Worm (Caenorhabditis elegans) whole organism, young adult: ENCODE measurements around the gene ddn-3.

ENCODE experiments used
- C17E4.6 ChIP-seq: fragments of 200-800 bp; sonication (Bioruptor generic); IDR thresholded peaks from 2 replicates; pipeline ENCODE4 v1.3.6; 2022; ENCODE audit warnings: missing genetic modification reagents, missing genetic modification characterization, missing compliant biosample characterization
- F23B12.7 ChIP-seq: sonication (generic microtip); optimal IDR thresholded peaks from 2 replicates; lab custom pipeline; 2017; ENCODE audit warnings: missing genetic modification characterization, mild to moderate bottlenecking, missing compliant biosample characterization, antibody characterized with exemption, moderate library complexity; ENCODE audit not compliant: insufficient read depth
- F57C9.4 ChIP-seq: sonication (generic microtip); optimal IDR thresholded peaks from 2 replicates; lab custom pipeline; 2017; ENCODE audit warnings: mild to moderate bottlenecking, missing genetic modification characterization, missing compliant biosample characterization
- attf-5 ChIP-seq: fragments of 200-800 bp; sonication (Bioruptor generic); optimal IDR thresholded peaks from 2 replicates; lab custom pipeline; 2018; ENCODE audit warnings: mild to moderate bottlenecking, missing genetic modification characterization, missing compliant biosample characterization
- ceh-91 ChIP-seq: fragments of 200-800 bp; sonication (Bioruptor generic); IDR thresholded peaks from 2 replicates; pipeline ENCODE4 v1.3.6; 2022; ENCODE audit warnings: missing genetic modification reagents, missing genetic modification characterization, missing compliant biosample characterization
- ets-4 ChIP-seq: fragments of 200-800 bp; sonication (Bioruptor generic); optimal IDR thresholded peaks from 2 replicates; lab custom pipeline; 2018; ENCODE audit warnings: mild to moderate bottlenecking, missing genetic modification characterization, missing compliant biosample characterization
- mxl-1 ChIP-seq: sonication (generic microtip); optimal IDR thresholded peaks from 2 replicates; lab custom pipeline; 2016; ENCODE audit warnings: missing genetic modification characterization, missing compliant biosample characterization
- pha-4 ChIP-seq: fragments of 150-350 bp; sonication (generic microtip); optimal IDR thresholded peaks from 2 replicates; lab custom pipeline; 2014; ENCODE audit warnings: missing biosample characterization, missing genetic modification reagents, missing genetic modification characterization
- rec-8 ChIP-seq, 2 experiments: sonication (generic microtip); optimal IDR thresholded peaks; 2 replicates each; lab custom pipeline; 2016; ENCODE audit warnings: mild to moderate bottlenecking in 2 of 2, missing genetic modification characterization in 2 of 2, missing genetic modification reagents in 2 of 2, missing genotype in 2 of 2, missing biosample characterization in 1 of 2, missing compliant biosample characterization in 1 of 2, moderate library complexity in 1 of 2
- snpc-4 ChIP-seq, 5 experiments: fragments of 150-350 bp in 1 of 5; sonication (generic microtip) in 4 of 5; optimal IDR thresholded peaks; 2 replicates each; lab custom pipeline; 2014 to 2018; ENCODE audit warnings: missing genetic modification characterization in 5 of 5, missing biosample characterization in 3 of 5, antibody characterized with exemption in 2 of 5, mild to moderate bottlenecking in 2 of 5, missing compliant biosample characterization in 2 of 5, missing genotype in 2 of 5, moderate library complexity in 2 of 5, missing genetic modification reagents in 1 of 5
- sptf-2 ChIP-seq: fragments of 200-800 bp; sonication (Bioruptor generic); optimal IDR thresholded peaks from 2 replicates; lab custom pipeline; 2018; ENCODE audit warnings: mild to moderate bottlenecking, missing genetic modification characterization, missing compliant biosample characterization
- tlf-1 ChIP-seq: fragments of 200-800 bp; sonication (Bioruptor generic); optimal IDR thresholded peaks from 2 replicates; lab custom pipeline; 2018; ENCODE audit warnings: mild to moderate bottlenecking, missing genetic modification characterization, missing compliant biosample characterization
- unc-62 ChIP-seq: fragments of 150-350 bp; optimal IDR thresholded peaks from 2 replicates; lab custom pipeline; 2014; ENCODE audit warnings: missing biosample characterization, missing genetic modification reagents, missing genetic modification characterization

DNA sequence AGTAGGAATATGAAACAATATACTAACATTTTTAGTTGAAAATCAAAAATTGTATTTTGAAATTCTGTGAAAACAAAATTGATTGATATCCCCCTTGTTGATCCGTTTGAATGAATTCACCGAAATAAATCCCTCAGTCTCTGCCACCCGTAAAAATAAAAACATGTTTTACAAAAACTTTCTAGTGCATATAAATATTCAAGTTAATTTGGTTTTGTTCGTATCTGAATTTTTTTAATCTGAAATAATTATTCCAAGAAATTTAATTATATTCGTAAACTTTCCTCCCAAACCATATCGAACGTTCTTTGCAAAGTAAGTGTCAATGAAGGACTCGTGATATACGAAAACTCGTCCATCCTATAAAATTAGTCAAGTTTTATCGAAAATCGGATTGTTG, 38.0 kb downstream of the ddn-3 start, which contains the start of gene F40G12.6:
- TF ChIP-seq snpc-4 (GFP tag; optimal IDR thresholded peaks at IDR 0.05; lab: Kevin White, UChicago) (no peak), snpc-4 (tag; optimal IDR thresholded peaks at IDR 0.05; lab: Kevin White, UChicago) (no peak), C17E4.6 (GFP tag; lab: Robert Waterston, UW) (no peak), attf-5 (GFP tag; lab: Kevin White, UChicago) (no peak), unc-62 (no peak), ceh-91 (GFP tag; lab: Robert Waterston, UW) (no peak), ets-4 (GFP tag; lab: Kevin White, UChicago) (no peak), sptf-2 (GFP tag; lab: Kevin White, UChicago) (no peak), mxl-1 (no peak), F57C9.4 (no peak), pha-4 (no peak), tlf-1 (GFP tag; lab: Kevin White, UChicago) (no peak), rec-8 (tag; optimal IDR thresholded peaks at IDR 0.05; lab: Kevin White, UChicago) (no peak), F23B12.7 (tag; lab: Kevin White, UChicago) (no peak)
